Fruit fly (Drosophila melanogaster) whole organism: ENCODE measurements around the gene dpr11.

Source experiments
- EcR ChIP-seq, 2 experiments: fragments of >200 bp; optimal IDR thresholded peaks; 2 replicates each; lab custom pipeline; 2017; ENCODE audit warnings: missing biosample characterization in 2 of 2, missing genetic modification characterization in 2 of 2, missing genetic modification reagents in 2 of 2
- pan ChIP-seq: fragments of >200 bp; optimal IDR thresholded peaks from 2 replicates; lab custom pipeline; 2017

DNA sequence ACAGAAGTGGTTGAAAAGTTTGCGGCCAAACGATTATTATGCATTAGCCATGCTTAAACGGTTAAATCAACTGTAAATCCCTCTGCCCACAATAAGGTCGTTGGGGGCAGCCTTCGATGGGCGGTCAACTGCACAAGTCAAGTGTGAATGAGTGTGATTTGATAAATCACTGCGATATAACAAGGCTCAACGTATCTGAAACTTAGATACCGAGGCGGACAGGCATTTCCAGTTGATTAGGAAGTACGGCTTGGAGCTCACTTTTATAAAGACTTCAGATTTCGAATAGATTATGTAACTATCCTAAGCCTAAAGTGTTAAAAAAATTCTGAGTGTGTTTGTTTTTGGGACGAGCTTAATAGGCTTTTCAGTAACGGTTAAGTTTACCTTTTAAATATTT is 12.6 kb downstream of the dpr11 start, which contains the start of gene CG2336:
- TF ChIP-seq EcR (GFP tag; optimal IDR thresholded peaks at IDR 0.05; lab: Kevin White, UChicago) = no peak
- no peak for TF ChIP-seq pan (lab: Kevin White, UChicago)
